Worm (Caenorhabditis elegans): ENCODE measurements around the gene nrsn-1.

DNA sequence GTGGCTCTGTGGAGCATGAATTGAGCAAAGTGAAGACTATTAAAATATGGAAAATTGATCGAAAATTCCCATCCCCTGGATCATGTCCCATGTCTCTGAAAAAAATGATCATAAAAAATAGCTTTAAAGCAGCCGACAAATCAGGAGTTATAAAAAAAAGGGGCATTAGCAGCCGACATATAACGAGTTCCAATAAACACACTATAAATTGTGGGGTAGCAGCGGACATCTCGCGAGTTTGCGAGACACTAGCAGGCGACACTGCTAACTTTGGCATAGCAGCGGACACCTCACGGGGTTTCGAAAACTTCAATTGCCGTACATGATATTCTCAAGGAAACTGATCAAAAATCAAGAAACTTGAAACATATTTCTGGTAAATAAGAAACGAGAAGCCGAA, 23.5 kb upstream of the nrsn-1 start, which contains the start of gene hpo-36:
- TF ChIP-seq pha-4 (tag; optimal IDR thresholded peaks at IDR 0.05) (no peak), lin-11 (tag; optimal IDR thresholded peaks at IDR 0.05) (no peak), unc-3 (GFP tag; conservative IDR thresholded peaks at IDR 0.05) (no peak), unc-3 (tag; optimal IDR thresholded peaks at IDR 0.05) (no peak), T23F11.4 (GFP tag; optimal IDR thresholded peaks at IDR 0.05) (no peak), unc-86 (tag; optimal IDR thresholded peaks at IDR 0.05) (no peak), ama-1 (optimal IDR thresholded peaks at IDR 0.05) (no peak), pqm-1 (tag; optimal IDR thresholded peaks at IDR 0.05) (no peak), hlh-15 (tag; optimal IDR thresholded peaks at IDR 0.05) (no peak), ceh-24 (tag; optimal IDR thresholded peaks at IDR 0.05) (no peak), elt-2 (tag; optimal IDR thresholded peaks at IDR 0.05) (no peak), nfya-1 (tag; optimal IDR thresholded peaks at IDR 0.05) (no peak)
